Fruit fly (Drosophila melanogaster) whole organism, embryonic: ENCODE data around the gene aos.

Experiments used
- CG10209 ChIP-seq: fragments of 200-800 bp; sonication (Bioruptor generic); optimal IDR thresholded peaks from 3 replicates; lab custom pipeline; 2017; ENCODE audit warnings: missing biosample characterization, mild to moderate bottlenecking, missing genetic modification characterization, missing genetic modification reagents
- CG10431 ChIP-seq: fragments of 200-800 bp; sonication (Bioruptor generic); optimal IDR thresholded peaks from 3 replicates; lab custom pipeline; 2018; ENCODE audit warnings: missing biosample characterization, mild to moderate bottlenecking, missing genetic modification characterization
- CG10462 ChIP-seq: fragments of 200-800 bp; sonication (Bioruptor generic); optimal IDR thresholded peaks from 2 replicates; lab custom pipeline; 2016; ENCODE audit warnings: missing biosample characterization, missing genetic modification characterization
- CG10959 ChIP-seq: fragments of 200-800 bp; sonication (Bioruptor generic); IDR thresholded peaks from 2 replicates; pipeline ENCODE4 v1.3.6; 2022; ENCODE audit warnings: missing biosample characterization, missing genetic modification characterization
- CG10979 ChIP-seq: fragments of 200-800 bp; sonication (Bioruptor generic); optimal IDR thresholded peaks from 2 replicates; lab custom pipeline; 2018; ENCODE audit warnings: missing biosample characterization, mild to moderate bottlenecking, missing genetic modification characterization, moderate library complexity
- CG12155 ChIP-seq: fragments of 200-800 bp; sonication (Bioruptor generic); optimal IDR thresholded peaks from 3 replicates; lab custom pipeline; 2016; ENCODE audit warnings: missing biosample characterization, missing genetic modification characterization
- CG13775 ChIP-seq: fragments of 200-800 bp; sonication (Bioruptor generic); optimal IDR thresholded peaks from 3 replicates; lab custom pipeline; 2017; ENCODE audit warnings: missing biosample characterization, mild to moderate bottlenecking, missing genetic modification characterization
- CG1602 ChIP-seq: fragments of 200-800 bp; sonication (Bioruptor generic); optimal IDR thresholded peaks from 3 replicates; lab custom pipeline; 2016; ENCODE audit warnings: missing biosample characterization, missing genetic modification characterization
- CG17361 ChIP-seq: fragments of 200-800 bp; sonication (Bioruptor generic); IDR thresholded peaks from 3 replicates; pipeline ENCODE4 v1.3.6; 2022; ENCODE audit warnings: missing biosample characterization, missing genetic modification characterization
- CG17612 ChIP-seq: fragments of 200-800 bp; sonication (Bioruptor generic); IDR thresholded peaks from 2 replicates; pipeline ENCODE4 v1.3.6; 2022; ENCODE audit warnings: missing biosample characterization, missing genetic modification characterization
- CG2712 ChIP-seq: fragments of 200-800 bp; optimal IDR thresholded peaks from 3 replicates; lab custom pipeline; 2019; ENCODE audit warnings: missing biosample characterization, mild to moderate bottlenecking, missing genetic modification characterization, moderate library complexity
- CG31224 ChIP-seq: fragments of 200-800 bp; sonication (Bioruptor generic); IDR thresholded peaks from 2 replicates; pipeline ENCODE4 v1.3.6; 2022; ENCODE audit warnings: missing biosample characterization, missing genetic modification characterization
- CG4424 ChIP-seq: fragments of 200-800 bp; sonication (Bioruptor generic); optimal IDR thresholded peaks from 3 replicates; lab custom pipeline; 2016; ENCODE audit warnings: missing biosample characterization, missing genetic modification characterization
- CG7271 ChIP-seq: fragments of 200-800 bp; sonication (Bioruptor generic); optimal IDR thresholded peaks from 2 replicates; lab custom pipeline; 2018; ENCODE audit warnings: missing biosample characterization, mild to moderate bottlenecking, missing genetic modification characterization, moderate library complexity
- CG7556 ChIP-seq: fragments of 200-800 bp; sonication (Bioruptor generic); optimal IDR thresholded peaks from 2 replicates; lab custom pipeline; 2017; ENCODE audit warnings: missing biosample characterization, mild to moderate bottlenecking, missing genetic modification characterization
- CG7928 ChIP-seq: fragments of 200-800 bp; sonication (Bioruptor generic); optimal IDR thresholded peaks from 2 replicates; lab custom pipeline; 2017; ENCODE audit warnings: missing biosample characterization, mild to moderate bottlenecking, missing genetic modification characterization
- CG8359 ChIP-seq: fragments of 200-800 bp; sonication (Bioruptor generic); optimal IDR thresholded peaks from 2 replicates; lab custom pipeline; 2017; ENCODE audit warnings: missing biosample characterization, mild to moderate bottlenecking, missing genetic modification characterization, borderline replicate concordance
- CG8388 ChIP-seq: fragments of 200-800 bp; sonication (Bioruptor generic); optimal IDR thresholded peaks from 2 replicates; lab custom pipeline; 2019; ENCODE audit warnings: missing biosample characterization, mild to moderate bottlenecking, missing genetic modification characterization, moderate library complexity
- Chrac-16 ChIP-seq: fragments of 200-800 bp; sonication (Bioruptor generic); optimal IDR thresholded peaks from 3 replicates; lab custom pipeline; 2016; ENCODE audit warnings: missing biosample characterization, missing genetic modification characterization
- CoRest ChIP-seq: fragments of 200-800 bp; sonication (Bioruptor generic); optimal IDR thresholded peaks from 3 replicates; lab custom pipeline; 2018; ENCODE audit warnings: missing biosample characterization, mild to moderate bottlenecking, missing genetic modification characterization, moderate library complexity
- D19B ChIP-seq: fragments of 200-800 bp; sonication (Bioruptor generic); optimal IDR thresholded peaks from 2 replicates; lab custom pipeline; 2017; ENCODE audit warnings: missing biosample characterization, mild to moderate bottlenecking, missing genetic modification characterization
- E2f1 ChIP-seq: fragments of 200-800 bp; sonication (Bioruptor generic); IDR thresholded peaks from 2 replicates; pipeline ENCODE4 v1.3.6; 2022; ENCODE audit warnings: missing biosample characterization, missing genetic modification characterization
- Stat92E ChIP-seq, 3 experiments: fragments of >200 bp in 2 of 3; fragments of 200-800 bp in 1 of 3; sonication (Bioruptor generic) in 1 of 3; optimal IDR thresholded peaks; 2 replicates each; lab custom pipeline; 2017 to 2019; ENCODE audit warnings: missing biosample characterization in 3 of 3, missing genetic modification characterization in 3 of 3, mild to moderate bottlenecking in 1 of 3, moderate library complexity in 1 of 3
- Xbp1 ChIP-seq: fragments of 200-800 bp; sonication (Bioruptor generic); optimal IDR thresholded peaks from 3 replicates; lab custom pipeline; 2016; ENCODE audit warnings: missing biosample characterization, mild to moderate bottlenecking, missing genetic modification characterization
- ac ChIP-seq: fragments of 200-800 bp; sonication (Bioruptor generic); optimal IDR thresholded peaks from 3 replicates; lab custom pipeline; 2017; ENCODE audit warnings: missing biosample characterization, mild to moderate bottlenecking, missing genetic modification characterization
- chinmo ChIP-seq: fragments of 200-800 bp; sonication (Bioruptor generic); IDR thresholded peaks from 4 replicates; pipeline ENCODE4 v1.3.6; 2022; ENCODE audit warnings: missing biosample characterization, missing genetic modification characterization; ENCODE audit not compliant: partially characterized antibody
- crol ChIP-seq: fragments of 200-800 bp; sonication (Bioruptor generic); IDR thresholded peaks from 2 replicates; pipeline ENCODE4 v1.3.6; 2022; ENCODE audit warnings: missing biosample characterization, missing genetic modification characterization
- dati ChIP-seq: fragments of 200-800 bp; sonication (Bioruptor generic); IDR thresholded peaks from 2 replicates; pipeline ENCODE4 v1.3.6; 2022; ENCODE audit warnings: missing biosample characterization, missing genetic modification characterization
- disco-r ChIP-seq: fragments of 200-800 bp; sonication (Bioruptor generic); optimal IDR thresholded peaks from 2 replicates; lab custom pipeline; 2016; ENCODE audit warnings: missing biosample characterization, missing genetic modification characterization
- dpn ChIP-seq, 2 experiments: fragments of 200-800 bp; sonication (Bioruptor generic); optimal IDR thresholded peaks; 3 replicates each; lab custom pipeline; 2016; ENCODE audit warnings: missing biosample characterization in 2 of 2, missing genetic modification characterization in 2 of 2
- emc ChIP-seq: fragments of 200-800 bp; sonication (Bioruptor generic); optimal IDR thresholded peaks from 2 replicates; lab custom pipeline; 2016; ENCODE audit warnings: missing biosample characterization, missing genetic modification characterization
- exex ChIP-seq: fragments of 200-800 bp; sonication (Bioruptor generic); optimal IDR thresholded peaks from 4 replicates; lab custom pipeline; 2018; ENCODE audit warnings: missing biosample characterization, mild to moderate bottlenecking, missing genetic modification characterization, moderate library complexity
- fd64A ChIP-seq: fragments of 200-800 bp; sonication (Bioruptor generic); optimal IDR thresholded peaks from 3 replicates; lab custom pipeline; 2018; ENCODE audit warnings: missing biosample characterization, mild to moderate bottlenecking, missing genetic modification characterization
- grau ChIP-seq: fragments of 200-800 bp; optimal IDR thresholded peaks from 3 replicates; lab custom pipeline; 2019; ENCODE audit warnings: missing biosample characterization, mild to moderate bottlenecking, missing genetic modification characterization, moderate library complexity
- gt ChIP-seq: fragments of 200-800 bp; sonication (Bioruptor generic); IDR thresholded peaks from 2 replicates; pipeline ENCODE4 v1.3.6; 2022; ENCODE audit warnings: missing biosample characterization, missing genetic modification characterization
- hth ChIP-seq: fragments of >200 bp; optimal IDR thresholded peaks from 2 replicates; lab custom pipeline; 2017; ENCODE audit warnings: inconsistent platforms
- mirr ChIP-seq: fragments of 200-800 bp; sonication (Bioruptor generic); optimal IDR thresholded peaks from 3 replicates; lab custom pipeline; 2018; ENCODE audit warnings: missing biosample characterization, mild to moderate bottlenecking, missing genetic modification characterization
- pan ChIP-seq, 4 experiments: fragments of >200 bp in 3 of 4; fragments of 200-800 bp in 1 of 4; sonication (Bioruptor generic) in 1 of 4; optimal IDR thresholded peaks in 3 of 4; IDR thresholded peaks in 1 of 4; 2 replicates each; pipeline versions ENCODE4 v1.3.6 to Lab custom; 2017 to 2022; ENCODE audit warnings: missing biosample characterization in 2 of 4, missing genetic modification characterization in 2 of 4, mixed read lengths in 1 of 4
- phol ChIP-seq: fragments of 200-800 bp; sonication (Bioruptor generic); optimal IDR thresholded peaks from 3 replicates; lab custom pipeline; 2018; ENCODE audit warnings: missing biosample characterization, mild to moderate bottlenecking, missing genetic modification characterization, moderate library complexity
- prd ChIP-seq, 3 experiments: fragments of >200 bp in 2 of 3; fragments of 200-800 bp in 1 of 3; sonication (Bioruptor generic) in 1 of 3; optimal IDR thresholded peaks in 2 of 3; IDR thresholded peaks in 1 of 3; 2 replicates in 2 of 3; 3 replicates in 1 of 3; pipeline versions ENCODE4 v1.3.6 to Lab custom; 2017 to 2022; ENCODE audit warnings: missing biosample characterization in 1 of 3, missing genetic modification characterization in 1 of 3
- ranshi ChIP-seq: fragments of 200-800 bp; sonication (Bioruptor generic); IDR thresholded peaks from 2 replicates; pipeline ENCODE4 v1.3.6; 2022; ENCODE audit warnings: missing biosample characterization, missing genetic modification characterization
- sisA ChIP-seq: fragments of 200-800 bp; sonication (Bioruptor generic); IDR thresholded peaks from 2 replicates; pipeline ENCODE4 v1.3.6; 2022; ENCODE audit warnings: missing biosample characterization, missing genetic modification characterization
- so ChIP-seq: fragments of 200-800 bp; sonication (Bioruptor generic); IDR thresholded peaks from 3 replicates; pipeline ENCODE4 v1.3.6; 2022; ENCODE audit warnings: missing biosample characterization, missing genetic modification characterization
- trem ChIP-seq: fragments of 200-800 bp; optimal IDR thresholded peaks from 3 replicates; lab custom pipeline; 2019; ENCODE audit warnings: missing biosample characterization, mild to moderate bottlenecking, missing genetic modification characterization, moderate library complexity
- trh ChIP-seq: fragments of 200-800 bp; sonication (Bioruptor generic); optimal IDR thresholded peaks from 2 replicates; lab custom pipeline; 2016; ENCODE audit warnings: missing biosample characterization, missing genetic modification characterization
- zf30C ChIP-seq: fragments of 200-800 bp; sonication (Bioruptor generic); optimal IDR thresholded peaks from 3 replicates; lab custom pipeline; 2018; ENCODE audit warnings: missing biosample characterization, mild to moderate bottlenecking, missing genetic modification characterization
- zfh2 ChIP-seq: fragments of 200-800 bp; sonication (Bioruptor generic); optimal IDR thresholded peaks from 2 replicates; lab custom pipeline; 2016; ENCODE audit warnings: missing biosample characterization, missing genetic modification characterization

Gene aos

dm6 chr3L:16451887-16452751 lies 31.3 kb downstream of the aos start, which contains the start of gene dsx-c73A (continued):
- TF ChIP-seq sisA (GFP tag; lab: Robert Waterston, UW) (peak; percentile 42; the same call in 1 of the 2 replicates), CG7556 (GFP tag; lab: Kevin White, UChicago) (no peak), chinmo (GFP tag; lab: Robert Waterston, UW) (peak; percentile 43; the same call in 1 of the 4 replicates), grau (tag; lab: Kevin White, UChicago) (peak; percentile 48), CG17612 (GFP tag; lab: Robert Waterston, UW) (no peak), phol (peak; percentile 47), zf30C (peak; percentile 45), CG8359 (GFP tag; lab: Kevin White, UChicago) (no peak), mirr (GFP tag; lab: Kevin White, UChicago) (no peak), disco-r (GFP tag; lab: Kevin White, UChicago) (no peak), CG7928 (no peak), CG1602 (GFP tag; lab: Kevin White, UChicago) (peak; percentile 32), Chrac-16 (peak; percentile 25), CG4424 (GFP tag; lab: Kevin White, UChicago) (peak; percentile 57), ac (peak; percentile 13), dati (GFP tag; lab: Robert Waterston, UW) (no peak), dpn (GFP tag; optimal IDR thresholded peaks at IDR 0.05; lab: Kevin White, UChicago) (peak in 1 of 2 experiments; percentile 29), CG10462 (GFP tag; lab: Kevin White, UChicago) (no peak), trem (peak; percentile 2), pan (optimal IDR thresholded peaks at IDR 0.05; lab: Kevin White, UChicago) (no peak), pan (GFP tag; optimal IDR thresholded peaks at IDR 0.05 in 1 of 2, IDR thresholded peaks at IDR 0.05 in 1 of 2) (peak in 1 of 2 experiments; percentile 27), CG10431 (GFP tag; lab: Kevin White, UChicago) (no peak), CG8388 (GFP tag; lab: Kevin White, UChicago) (peak; percentile 13), prd (optimal IDR thresholded peaks at IDR 0.05; lab: Kevin White, UChicago) (no peak), prd (GFP tag; IDR thresholded peaks at IDR 0.05; lab: Robert Waterston, UW) (peak; percentile 60; the same call in 2 of the 3 replicates), CG12155 (peak; percentile 3), CG31224 (no peak), CG10209 (GFP tag; lab: Kevin White, UChicago) (peak; percentile 18), CG13775 (peak; percentile 38), CG2712 (tag; lab: Kevin White, UChicago) (peak; percentile 64), CG10979 (peak; percentile 71), trh (no peak), emc (GFP tag; lab: Kevin White, UChicago) (no peak), zfh2 (GFP tag; lab: Kevin White, UChicago) (no peak), ranshi (GFP tag; lab: Robert Waterston, UW) (0 out of 2 replicates have a peak, but pooled peaks have one; percentile 20), Xbp1 (GFP tag; lab: Kevin White, UChicago) (peak; percentile 46), E2f1 (GFP tag; lab: Robert Waterston, UW) (0 out of 2 replicates have a peak, but pooled peaks have one; percentile 11), exex (tag; lab: Kevin White, UChicago) (no peak), Stat92E (GFP tag; optimal IDR thresholded peaks at IDR 0.05; lab: Kevin White, UChicago) (no peak), crol (GFP tag; lab: Robert Waterston, UW) (no peak), hth (lab: Kevin White, UChicago) (no peak), D19B (GFP tag; lab: Kevin White, UChicago) (no peak), CoRest (peak; percentile 38), gt (no peak), CG7271 (tag; lab: Kevin White, UChicago) (no peak), fd64A (GFP tag; lab: Kevin White, UChicago) (no peak), so (0 out of 3 replicates have a peak, but pooled peaks have one; percentile 21), CG17361 (GFP tag; lab: Robert Waterston, UW) (0 out of 3 replicates have a peak, but pooled peaks have one; percentile 20), CG10959 (GFP tag; lab: Robert Waterston, UW) (peak; percentile 50; the same call in 1 of the 2 replicates)
